Worm (Caenorhabditis elegans) whole organism, L1 larva: ENCODE measurements around the gene R160.6.

Source experiments
- lin-13 ChIP-seq: fragments of 150-350 bp; optimal IDR thresholded peaks from 2 replicates; lab custom pipeline; 2014; ENCODE audit warnings: missing biosample characterization, missing genetic modification reagents, missing genetic modification characterization
- unc-62 ChIP-seq: fragments of 150-350 bp; optimal IDR thresholded peaks from 2 replicates; lab custom pipeline; 2014; ENCODE audit warnings: missing biosample characterization, missing genetic modification reagents, missing genetic modification characterization

DNA sequence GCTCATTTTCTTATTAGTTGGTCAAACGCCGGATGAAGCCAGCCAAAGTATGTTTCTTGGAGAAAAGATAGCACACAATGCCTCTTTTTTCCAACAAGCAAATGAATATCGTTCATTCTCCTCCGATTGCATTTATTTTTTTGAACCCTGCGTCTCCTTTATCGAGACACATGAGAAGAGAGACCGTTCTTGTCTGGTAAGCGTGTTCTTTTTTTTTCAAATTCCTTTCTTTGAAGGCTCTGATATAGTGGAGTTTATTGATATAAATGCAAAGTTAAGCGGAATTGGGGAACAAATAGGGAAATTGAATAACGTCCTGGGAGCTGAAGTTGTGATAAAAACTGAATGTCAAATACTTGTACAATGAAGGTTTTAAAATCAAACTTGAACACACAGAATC is 10.5 kb downstream of the R160.6 start, which contains the start of gene F14H12.7:
- TF ChIP-seq lin-13 (no peak), unc-62 (GFP tag; lab: Kevin White, UChicago) (no peak)
